Fruit fly (Drosophila melanogaster) S2 (cell line): Measurements from ENCODE around the gene CG14630.

Experiments used
- CG8478 ChIP-seq: fragments of >200 bp; optimal IDR thresholded peaks from 2 replicates; lab custom pipeline; 2018
- CTCF ChIP-seq, 2 experiments: fragments of >200 bp; optimal IDR thresholded peaks; 2 replicates each; lab custom pipeline; 2018

The CG14630 gene

DNA sequence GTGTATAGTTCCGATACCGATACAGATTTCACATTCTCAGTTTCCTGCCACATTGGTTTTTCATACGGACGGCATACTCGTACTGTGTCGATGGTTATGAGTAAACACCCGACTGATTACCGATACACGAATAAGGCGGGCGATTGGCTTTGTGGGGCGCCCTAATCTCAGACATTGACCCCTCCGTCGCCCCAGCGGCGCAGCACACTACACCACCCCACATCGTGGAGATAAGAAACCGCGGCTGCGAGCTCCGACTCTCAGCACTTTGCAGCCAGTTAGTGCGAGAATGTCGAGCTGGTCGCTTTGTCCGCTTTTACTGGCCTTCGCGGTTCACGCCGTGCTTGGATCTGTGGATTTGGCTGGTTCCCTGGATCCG, 19.9 kb downstream of the CG14630 start, which contains the start of gene CG14629:
Gene CG14629, plus strand, starts transcription at position 275 of the 379 bp plus-strand sequence.
- no peak for TF ChIP-seq CG8478
- TF ChIP-seq CTCF (optimal IDR thresholded peaks at IDR 0.05; lab: Kevin White, UChicago): no peak

DNA sequence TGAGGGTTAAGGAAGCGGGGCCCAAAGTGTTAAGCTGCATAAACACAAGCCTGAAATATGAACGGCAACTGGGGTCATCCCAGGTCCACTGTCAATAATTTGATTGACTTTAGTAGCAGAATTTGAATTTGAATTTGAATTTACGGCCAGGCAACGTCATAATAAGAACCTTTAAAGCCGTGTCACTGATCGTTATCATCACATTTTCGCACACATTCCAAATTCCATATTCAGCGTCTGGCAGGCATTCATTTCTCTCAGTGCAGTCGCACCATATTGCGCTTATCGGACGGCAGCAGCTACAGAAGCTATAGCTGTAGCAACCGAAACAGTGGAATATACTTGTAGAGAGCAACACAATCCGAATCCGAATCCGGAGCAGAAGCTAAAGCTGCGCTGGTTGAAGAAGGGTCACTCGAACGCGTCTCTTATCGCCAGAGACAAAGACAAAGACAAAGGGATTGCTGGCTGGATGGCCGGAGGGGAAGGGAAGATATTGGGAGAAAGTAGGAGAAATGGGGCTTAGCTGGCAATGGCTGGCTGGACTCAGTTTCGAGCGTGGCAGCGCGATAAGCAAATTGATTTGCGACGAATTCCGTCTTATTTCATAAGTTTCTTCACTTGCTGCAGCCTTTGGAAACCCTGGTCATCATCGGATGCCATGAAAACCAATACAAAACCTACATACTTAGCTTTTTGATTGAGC, 21.5 kb downstream of the CG14630 start:
- TF ChIP-seq CG8478: no peak
- no peak for TF ChIP-seq CTCF (optimal IDR thresholded peaks at IDR 0.05; lab: Kevin White, UChicago)

DNA sequence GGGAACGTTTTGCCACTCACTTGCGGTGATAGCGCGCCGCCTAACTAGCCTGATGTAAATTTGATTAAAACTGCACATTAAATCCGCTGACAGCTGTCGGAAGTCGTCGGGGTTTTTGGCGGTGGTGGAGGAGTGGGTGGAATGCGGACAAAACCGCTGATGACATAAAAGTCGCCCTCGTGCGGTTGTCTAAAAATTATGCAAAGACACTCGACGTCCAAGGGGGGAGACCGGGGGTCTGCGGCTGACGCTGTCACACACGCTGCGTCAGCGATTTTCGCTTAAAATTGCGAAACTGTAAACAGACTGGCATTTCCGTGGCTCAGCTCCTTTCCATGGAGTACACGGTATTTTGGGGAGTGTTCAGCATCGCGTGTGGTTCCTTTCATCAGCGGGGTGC, 25.0 kb downstream of the CG14630 start:
- TF ChIP-seq CTCF (optimal IDR thresholded peaks at IDR 0.05; lab: Kevin White, UChicago): no peak
- TF ChIP-seq CG8478: no peak

DNA sequence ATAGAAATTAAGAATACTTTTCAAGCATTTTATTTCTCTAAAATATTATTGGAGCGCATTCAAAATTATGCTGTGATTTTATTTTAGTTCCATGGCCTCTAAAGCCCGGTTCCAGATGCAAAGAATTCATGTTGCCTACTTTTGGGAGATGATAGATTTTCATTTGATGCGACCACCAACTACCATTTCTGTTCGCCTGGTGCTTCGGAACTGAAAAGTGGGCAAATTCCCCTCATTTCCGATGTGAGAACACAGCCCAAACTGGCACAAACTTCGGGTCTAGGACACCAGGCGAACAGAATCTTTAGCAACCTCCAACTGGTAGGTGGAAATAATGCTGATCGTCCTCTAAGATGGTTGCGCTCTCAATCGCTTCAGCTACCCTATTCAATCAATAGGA, 31.8 kb downstream of the CG14630 start:
- TF ChIP-seq CTCF (optimal IDR thresholded peaks at IDR 0.05; lab: Kevin White, UChicago) (no peak), CG8478 (no peak)

DNA sequence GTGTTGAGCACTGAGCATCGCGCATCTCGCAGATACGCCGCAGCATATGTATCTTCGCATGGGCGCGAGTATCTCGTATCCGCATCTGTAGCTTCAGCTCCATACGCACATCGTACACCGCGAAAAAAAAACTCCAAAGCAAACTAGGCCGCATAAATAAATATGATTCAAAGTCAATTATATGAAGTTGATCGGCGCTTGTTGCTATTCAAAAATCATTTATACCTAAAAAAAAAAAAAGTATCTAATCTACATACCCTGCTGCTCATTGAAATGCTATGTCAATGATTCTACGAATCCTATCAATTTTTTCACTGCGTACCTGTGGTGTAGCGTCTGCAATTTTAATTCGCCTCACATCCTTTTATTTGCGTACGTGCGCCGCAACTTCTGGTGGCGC, 49.4 kb downstream of the CG14630 start:
- TF ChIP-seq CG8478 (no peak), CTCF (optimal IDR thresholded peaks at IDR 0.05; lab: Kevin White, UChicago) (no peak)

DNA sequence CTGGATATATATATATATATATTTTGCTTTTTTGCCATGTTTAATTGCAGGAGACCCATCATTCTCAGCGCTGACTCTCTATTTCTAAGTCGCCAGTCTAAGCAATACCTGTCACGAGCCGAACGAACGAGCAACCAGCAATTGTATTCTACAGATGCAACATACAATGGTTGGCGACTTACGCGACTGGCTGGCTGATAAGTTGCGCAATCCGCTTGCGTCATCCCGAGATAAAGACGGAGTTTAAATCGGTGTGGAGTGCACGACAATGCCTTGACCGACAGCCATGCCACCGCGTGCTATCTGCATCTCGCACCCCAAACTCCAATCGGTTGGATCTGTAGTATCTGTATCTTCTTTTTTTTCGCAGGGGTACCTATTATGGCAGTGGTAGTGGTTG, 51.1 kb downstream of the CG14630 start:
- TF ChIP-seq CG8478 (no peak), CTCF (optimal IDR thresholded peaks at IDR 0.05; lab: Kevin White, UChicago) (no peak)
